Worm (Caenorhabditis elegans) whole organism, young adult: Measurements from ENCODE around the gene K11H12.6.

Experiments
- B0035.1 ChIP-seq: sonication (generic microtip); optimal IDR thresholded peaks from 2 replicates; lab custom pipeline; 2016; ENCODE audit warnings: missing genetic modification characterization, mild to moderate bottlenecking, missing compliant biosample characterization, missing genotype, missing genetic modification reagents
- F10E7.11 ChIP-seq: sonication (generic microtip); optimal IDR thresholded peaks from 2 replicates; lab custom pipeline; 2017; ENCODE audit warnings: mild to moderate bottlenecking, missing genetic modification characterization, moderate library complexity, missing compliant biosample characterization
- F57C9.4 ChIP-seq: sonication (generic microtip); optimal IDR thresholded peaks from 2 replicates; lab custom pipeline; 2017; ENCODE audit warnings: mild to moderate bottlenecking, missing genetic modification characterization, missing compliant biosample characterization
- T26A5.8 ChIP-seq: sonication (generic microtip); optimal IDR thresholded peaks from 2 replicates; lab custom pipeline; 2016; ENCODE audit warnings: missing genetic modification characterization, missing compliant biosample characterization
- ccch-3 ChIP-seq: fragments of 200-800 bp; sonication (Bioruptor generic); optimal IDR thresholded peaks from 2 replicates; lab custom pipeline; 2018; ENCODE audit warnings: mild to moderate bottlenecking, missing genetic modification characterization, missing compliant biosample characterization
- dpl-1 ChIP-seq: fragments of 150-350 bp; optimal IDR thresholded peaks from 2 replicates; lab custom pipeline; 2014; ENCODE audit warnings: missing biosample characterization, missing genetic modification reagents, missing genetic modification characterization
- ekl-4 ChIP-seq: fragments of 200-800 bp; sonication (Bioruptor generic); IDR thresholded peaks from 2 replicates; pipeline ENCODE4 v1.3.6; 2022; ENCODE audit warnings: missing genetic modification reagents, missing genetic modification characterization, missing compliant biosample characterization
- mes-4 ChIP-seq: sonication (generic microtip); optimal IDR thresholded peaks from 2 replicates; lab custom pipeline; 2016; ENCODE audit warnings: missing genotype, missing genetic modification characterization, missing compliant biosample characterization
- nfya-1 ChIP-seq: sonication (generic microtip); optimal IDR thresholded peaks from 2 replicates; lab custom pipeline; 2017; ENCODE audit warnings: antibody characterized with exemption, missing compliant biosample characterization, missing genetic modification characterization, borderline replicate concordance; ENCODE audit not compliant: insufficient read depth
- nhr-27 ChIP-seq: fragments of 200-800 bp; sonication (Bioruptor generic); optimal IDR thresholded peaks from 2 replicates; lab custom pipeline; 2018; ENCODE audit warnings: mild to moderate bottlenecking, missing genetic modification characterization, moderate library complexity, missing compliant biosample characterization
- sea-2 ChIP-seq: fragments of 200-800 bp; sonication (Bioruptor generic); IDR thresholded peaks from 2 replicates; pipeline ENCODE4 v1.3.6; 2022; ENCODE audit warnings: missing genetic modification characterization, missing compliant biosample characterization
- unc-62 ChIP-seq: fragments of 150-350 bp; optimal IDR thresholded peaks from 2 replicates; lab custom pipeline; 2014; ENCODE audit warnings: missing biosample characterization, missing genetic modification reagents, missing genetic modification characterization

- TF ChIP-seq ccch-3 (no peak), ekl-4 (no peak), nhr-27 (tag; lab: Kevin White, UChicago) (no peak), mes-4 (no peak), B0035.1 (no peak), nfya-1 (tag; lab: Kevin White, UChicago) (no peak), F10E7.11 (tag; lab: Kevin White, UChicago) (no peak), T26A5.8 (tag; lab: Kevin White, UChicago) (no peak), sea-2 (no peak), F57C9.4 (tag; lab: Kevin White, UChicago) (no peak), dpl-1 (GFP tag; lab: Kevin White, UChicago) (no peak), unc-62 (GFP tag; lab: Kevin White, UChicago) (no peak)
These were observed 33.5 kb upstream of the K11H12.6 start for ce11 chrIV:633565-633964.
